Worm (Caenorhabditis elegans) whole organism, L3 larva: ENCODE results near the gene W06G6.2.

Experiments
- ama-1 ChIP-seq: fragments of 150-350 bp; optimal IDR thresholded peaks from 2 replicates; lab custom pipeline; 2018
- skn-1 ChIP-seq: fragments of 150-350 bp; optimal IDR thresholded peaks from 2 replicates; lab custom pipeline; 2014; ENCODE audit warnings: missing biosample characterization, missing genetic modification characterization

DNA sequence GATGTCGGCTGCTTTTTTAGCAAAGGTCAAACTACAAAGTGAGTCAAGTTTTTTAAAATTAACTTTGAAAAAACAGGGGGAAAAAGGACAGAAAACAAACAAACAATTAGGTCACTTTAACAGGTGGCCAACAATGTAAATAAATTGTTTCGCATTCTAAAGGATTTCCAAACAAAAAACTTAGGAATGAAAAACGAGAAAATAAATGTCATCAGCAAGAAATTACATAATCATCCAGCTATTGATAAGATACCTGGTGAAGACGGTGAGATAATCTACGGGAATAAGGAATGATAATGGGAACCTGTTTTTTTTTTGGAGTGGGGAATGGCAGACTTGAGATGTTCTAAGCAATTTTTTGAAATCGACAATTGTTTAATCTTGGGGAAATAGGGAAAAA, 33.0 kb upstream of the W06G6.2 start:
- TF ChIP-seq ama-1 (lab: Kevin White, UChicago) (no peak), skn-1 (tag; lab: Kevin White, UChicago) (no peak)
